Worm (Caenorhabditis elegans) whole organism, early embryonic: ENCODE data around the gene Y17G9A.2.

Experiments used
- aly-1 ChIP-seq: sonication (generic microtip); optimal IDR thresholded peaks from 2 replicates; lab custom pipeline; 2016; ENCODE audit warnings: missing genetic modification characterization, missing compliant biosample characterization
- ama-1 ChIP-seq: fragments of 150-350 bp; optimal IDR thresholded peaks from 2 replicates; lab custom pipeline; 2014
- ceh-36 ChIP-seq: sonication (generic microtip); optimal IDR thresholded peaks from 2 replicates; lab custom pipeline; 2016; ENCODE audit warnings: missing genetic modification characterization, inconsistent platforms, missing compliant biosample characterization
- ets-7 ChIP-seq: sonication (generic microtip); optimal IDR thresholded peaks from 2 replicates; lab custom pipeline; 2016; ENCODE audit warnings: missing genotype, missing genetic modification characterization, missing compliant biosample characterization
- flt-1 ChIP-seq: fragments of 200-800 bp; sonication (Bioruptor generic); IDR thresholded peaks from 2 replicates; pipeline ENCODE4 v1.3.6; 2022; ENCODE audit warnings: missing genetic modification characterization, missing compliant biosample characterization
- hmg-4 ChIP-seq: fragments of 200-800 bp; sonication (Bioruptor generic); optimal IDR thresholded peaks from 2 replicates; lab custom pipeline; 2018; ENCODE audit warnings: mild to moderate bottlenecking, missing genetic modification characterization, missing compliant biosample characterization
- hnd-1 ChIP-seq: sonication (generic microtip); optimal IDR thresholded peaks from 2 replicates; lab custom pipeline; 2016; ENCODE audit warnings: missing genetic modification characterization, missing compliant biosample characterization
- pes-1 ChIP-seq: fragments of 200-800 bp; sonication (Bioruptor generic); IDR thresholded peaks from 2 replicates; pipeline ENCODE4 v1.3.6; 2022; ENCODE audit warnings: missing genetic modification reagents, missing genetic modification characterization, missing compliant biosample characterization
- scrt-1 ChIP-seq: fragments of 200-800 bp; sonication (Bioruptor generic); IDR thresholded peaks from 2 replicates; pipeline ENCODE4 v1.3.6; 2022; ENCODE audit warnings: missing genetic modification characterization, missing compliant biosample characterization
- sea-1 ChIP-seq: fragments of 200-800 bp; sonication (Bioruptor generic); conservative IDR thresholded peaks from 2 replicates; pipeline ENCODE4 v1.3.6; 2022; ENCODE audit warnings: missing genetic modification characterization, missing compliant biosample characterization
- tbx-11 ChIP-seq: fragments of 200-800 bp; sonication (Bioruptor generic); IDR thresholded peaks from 2 replicates; pipeline ENCODE4 v1.3.6; 2022; ENCODE audit warnings: missing genetic modification characterization, missing compliant biosample characterization
- tbx-37 ChIP-seq: fragments of 200-800 bp; sonication (Bioruptor generic); conservative IDR thresholded peaks from 2 replicates; pipeline ENCODE4 v1.3.6; 2022; ENCODE audit warnings: missing genetic modification reagents, missing genetic modification characterization, missing compliant biosample characterization
- tra-4 ChIP-seq: sonication (generic microtip); optimal IDR thresholded peaks from 2 replicates; lab custom pipeline; 2017; ENCODE audit warnings: missing genetic modification characterization, missing compliant biosample characterization

ce11 chrIV:4866599-4866998 is 10.5 kb upstream of the Y17G9A.2 start:
- TF ChIP-seq tra-4 (tag; lab: Kevin White, UChicago) (no peak), tbx-11 (GFP tag; lab: Robert Waterston, UW) (no peak), hnd-1 (tag; lab: Kevin White, UChicago) (no peak), tbx-37 (GFP tag; lab: Robert Waterston, UW) (no peak), ama-1 (no peak), pes-1 (GFP tag; lab: Robert Waterston, UW) (no peak), scrt-1 (GFP tag; lab: Robert Waterston, UW) (no peak), sea-1 (GFP tag; lab: Robert Waterston, UW) (no peak), ceh-36 (tag; lab: Kevin White, UChicago) (no peak), aly-1 (tag; lab: Kevin White, UChicago) (no peak), flt-1 (GFP tag; lab: Robert Waterston, UW) (no peak), hmg-4 (GFP tag; lab: Kevin White, UChicago) (no peak), ets-7 (tag; lab: Kevin White, UChicago) (no peak)
